Fruit fly (Drosophila melanogaster): ENCODE results near the gene CstF50.

The CstF50 gene

DNA sequence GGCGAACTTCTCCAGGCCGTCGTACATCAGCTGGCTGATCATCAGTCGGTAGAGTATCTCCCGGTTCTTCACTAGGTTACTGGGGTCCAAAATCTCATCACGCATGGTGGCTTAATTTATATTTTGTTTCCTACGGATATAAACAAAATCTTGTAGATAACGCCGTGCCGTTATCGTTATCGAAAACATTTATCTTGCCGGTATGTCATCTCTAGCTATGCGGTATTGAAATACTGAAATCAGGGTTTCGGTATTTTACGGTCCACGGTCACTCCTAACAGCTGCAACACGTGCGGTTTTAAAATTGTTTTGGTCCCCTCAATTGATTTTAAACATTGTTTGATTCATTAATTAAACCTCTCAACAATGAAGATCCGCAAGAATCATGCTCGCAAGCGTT, at the start of gene CstF50, which contains the start of gene CG11563:
Gene CstF50, minus strand, starts transcription at position 188 of the 400 bp plus-strand sequence.
Gene CG11563, plus strand, starts transcription at position 260 of the 400 bp plus-strand sequence.
- TF ChIP-seq CTCF (optimal IDR thresholded peaks at IDR 0.05) (no peak), CG8478 (optimal IDR thresholded peaks at IDR 0.05) (no peak)

DNA sequence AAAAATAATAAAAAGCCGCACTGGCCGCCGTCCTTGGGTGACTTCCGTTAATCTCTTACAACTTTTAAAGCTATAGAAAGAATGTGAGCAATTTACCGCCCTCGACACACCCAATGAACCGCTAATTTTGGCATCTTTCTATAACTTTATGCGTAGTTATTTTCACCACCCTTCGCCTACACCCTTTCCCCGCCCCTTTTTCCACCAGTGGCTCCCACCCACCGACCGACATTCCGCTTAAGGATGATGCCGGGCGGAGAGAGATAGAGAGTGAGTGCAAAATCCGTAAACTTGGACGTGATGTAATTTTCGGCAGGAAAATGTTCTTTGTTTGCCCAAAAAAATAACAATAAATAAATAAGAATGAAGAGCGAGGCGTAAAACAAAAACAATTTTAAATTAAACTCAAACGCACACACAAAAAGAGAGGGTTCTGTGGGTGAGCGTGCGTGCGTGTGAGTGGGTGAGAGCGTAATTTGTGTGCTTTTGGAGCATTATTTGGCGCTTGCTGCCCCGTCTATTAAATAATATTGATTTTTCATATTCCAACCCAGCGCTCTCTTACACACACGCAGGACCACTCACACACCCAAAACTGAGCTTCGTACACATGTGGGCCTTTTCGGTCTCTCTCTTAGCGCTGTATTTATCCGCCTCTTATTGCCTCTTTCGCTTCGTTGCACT, 40.9 kb upstream of the CstF50 start:
- TF ChIP-seq CG8478 (optimal IDR thresholded peaks at IDR 0.05), result no peak
- TF ChIP-seq CTCF (optimal IDR thresholded peaks at IDR 0.05), result no peak

DNA sequence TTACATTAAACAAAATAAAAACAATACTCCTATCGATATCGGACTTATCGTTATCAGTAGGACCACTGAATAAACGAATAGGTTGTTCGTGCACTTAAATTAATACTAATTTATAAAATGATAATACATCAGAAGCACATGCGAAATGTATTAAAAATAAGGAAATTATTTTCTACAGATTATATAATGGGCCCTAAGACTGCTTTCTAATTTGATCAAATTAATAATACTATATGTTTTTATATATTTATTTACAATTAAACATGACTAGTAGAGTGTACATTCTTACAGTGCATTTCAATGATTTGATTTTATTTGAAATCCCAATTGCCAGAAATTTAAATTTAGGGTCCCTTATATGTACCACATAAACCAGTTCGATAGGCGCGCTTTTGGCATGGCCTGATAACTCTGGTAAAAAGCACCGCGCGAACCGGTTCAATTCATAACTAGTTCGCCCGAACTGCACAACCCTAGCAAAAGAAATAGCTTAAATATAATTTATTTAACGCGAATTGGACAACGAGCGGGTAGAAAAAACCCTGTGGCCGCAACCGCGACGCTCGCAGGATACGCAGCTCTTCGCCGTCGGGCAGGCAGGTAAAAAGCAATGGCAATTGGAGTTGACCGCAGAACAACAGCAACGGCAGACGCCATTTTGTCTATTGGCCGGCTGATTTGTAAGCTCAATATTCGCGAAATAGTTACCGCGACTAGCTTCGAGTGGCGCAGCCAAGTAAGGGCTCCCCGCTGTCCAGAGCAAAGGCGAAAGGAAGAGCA, 40.0 kb upstream of the CstF50 start, which contains the start of the genes CG2126 and faf:
Gene CG2126, minus strand, starts transcription at position 70 of the 780 bp plus-strand sequence.
Gene faf, plus strand, starts transcription at position 438 of the 780 bp plus-strand sequence.
- TF ChIP-seq CTCF (optimal IDR thresholded peaks at IDR 0.05) (no peak), CG8478 (optimal IDR thresholded peaks at IDR 0.05) (no peak)

DNA sequence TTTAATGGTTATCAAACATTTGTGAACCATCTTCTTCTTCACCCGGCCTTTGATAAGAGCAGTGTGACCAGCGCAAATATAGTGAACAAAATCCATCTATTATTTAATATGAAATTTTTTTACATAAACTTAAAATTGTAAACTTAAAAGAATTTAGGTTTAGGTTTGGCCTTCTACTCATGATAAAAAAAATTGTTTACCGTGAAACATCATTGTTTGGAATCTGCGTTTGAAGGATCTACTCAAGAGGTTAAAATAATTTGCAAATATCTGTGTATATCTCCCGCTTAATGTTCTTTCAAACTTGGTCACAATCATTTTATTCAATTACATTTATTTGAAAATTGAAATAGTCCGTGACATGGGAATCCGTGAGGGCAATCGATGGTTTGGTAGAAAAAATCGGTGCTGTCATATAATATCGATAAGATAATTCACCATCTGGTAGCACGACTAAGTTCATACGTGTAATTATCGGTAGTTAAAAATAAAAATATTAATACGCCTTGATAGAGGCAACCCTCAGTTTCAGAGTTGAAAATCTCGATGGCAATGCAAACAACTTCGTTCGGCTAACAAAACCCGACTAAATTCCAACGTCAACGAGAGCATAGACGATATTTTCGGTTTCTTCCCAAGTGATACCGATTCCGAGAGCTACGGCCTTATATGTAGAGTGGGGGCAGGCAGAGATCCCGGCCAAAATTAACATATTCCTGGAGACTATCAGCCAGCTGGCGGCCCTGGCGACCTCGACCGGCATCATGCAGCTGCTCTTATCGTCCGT, 35.2 kb upstream of the CstF50 start, which contains the start of the genes betaGlu and sip3:
Gene betaGlu, minus strand, starts transcription at position 59 of the 787 bp plus-strand sequence.
Gene sip3, plus strand, starts transcription at position 430 of the 787 bp plus-strand sequence.
- TF ChIP-seq CTCF (optimal IDR thresholded peaks at IDR 0.05) (no peak), CG8478 (optimal IDR thresholded peaks at IDR 0.05) (no peak)

DNA sequence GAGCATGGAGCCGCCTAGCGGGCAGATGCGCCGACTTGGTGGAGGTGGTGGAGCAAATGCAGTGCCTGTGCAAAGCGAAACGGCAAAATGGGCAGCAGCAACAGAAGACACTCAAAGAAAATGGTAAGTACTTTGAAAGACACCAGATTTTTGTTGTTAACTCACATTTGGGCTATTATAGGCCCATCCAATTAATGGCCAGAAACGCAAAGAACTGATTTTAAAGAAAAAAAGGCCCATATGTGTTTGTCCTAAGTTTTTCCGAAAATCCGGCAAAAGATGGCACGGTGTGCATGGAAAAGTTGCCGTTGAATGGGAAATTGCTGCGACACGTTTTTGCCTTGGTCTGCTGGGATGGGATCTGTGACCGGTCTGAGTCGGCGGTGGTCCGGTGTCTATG, 31.4 kb upstream of the CstF50 start:
- TF ChIP-seq CTCF (optimal IDR thresholded peaks at IDR 0.05) (no peak), CG8478 (optimal IDR thresholded peaks at IDR 0.05) (no peak)

DNA sequence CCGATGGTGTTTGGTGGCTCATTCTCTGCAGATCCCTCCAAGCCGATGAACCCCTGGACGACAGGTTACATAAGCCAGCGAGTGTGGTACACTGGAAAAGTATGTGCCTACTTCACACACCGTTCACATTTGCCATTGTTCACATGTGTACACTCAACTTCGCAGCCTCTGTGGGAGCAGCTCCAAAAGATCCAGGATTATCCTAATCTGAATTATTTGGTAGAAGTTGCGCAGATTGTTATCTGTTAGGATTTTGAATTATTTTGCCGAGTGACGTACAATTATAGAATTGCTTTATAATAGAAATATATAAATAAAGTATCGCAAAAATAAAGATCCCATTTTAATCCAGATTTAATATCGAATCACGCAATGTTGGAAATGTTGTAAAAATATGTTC, 30.8 kb upstream of the CstF50 start:
- TF ChIP-seq CTCF (optimal IDR thresholded peaks at IDR 0.05) (no peak), CG8478 (optimal IDR thresholded peaks at IDR 0.05) (no peak)

DNA sequence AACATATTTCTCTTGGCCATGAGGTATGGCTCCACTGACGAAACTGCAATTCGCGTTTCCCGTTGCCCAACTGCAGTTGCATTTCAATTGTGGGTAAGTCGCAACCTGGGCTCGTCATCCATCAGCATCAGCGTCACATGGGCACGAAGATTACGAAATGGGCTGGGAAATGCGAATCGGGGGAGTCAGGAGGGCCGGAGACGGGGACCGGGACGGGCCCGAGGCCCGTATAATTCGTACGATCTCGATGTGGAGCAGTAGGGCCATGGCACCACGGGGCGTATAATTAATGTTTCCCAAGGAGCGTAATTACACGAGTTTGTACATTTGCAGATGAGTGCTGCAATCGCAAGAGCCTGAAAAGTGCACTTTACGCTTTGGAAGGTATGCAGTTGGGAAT, 28.4 kb upstream of the CstF50 start:
- TF ChIP-seq CG8478 (optimal IDR thresholded peaks at IDR 0.05) (no peak), CTCF (optimal IDR thresholded peaks at IDR 0.05) (no peak)

DNA sequence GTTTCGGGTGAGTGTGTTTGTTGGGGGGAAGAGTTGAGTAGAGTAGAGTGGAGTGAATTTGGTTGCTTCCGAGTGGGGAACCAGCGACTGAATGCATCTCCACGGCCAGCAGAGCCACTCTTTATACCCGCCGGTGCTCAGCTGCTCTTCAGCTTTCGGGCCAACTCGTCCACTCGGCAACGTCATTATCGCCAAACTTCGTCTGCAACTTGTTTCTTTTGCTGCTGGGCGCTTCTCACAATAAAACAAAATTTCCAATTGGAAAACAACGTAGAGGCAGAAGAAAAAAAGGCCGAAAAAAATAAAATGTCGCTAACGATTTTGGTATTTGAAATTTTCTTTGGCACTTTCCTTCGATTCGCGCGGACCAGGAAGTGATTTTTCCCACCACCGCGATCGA, 27.9 kb upstream of the CstF50 start, which contains the start of gene CG2150:
Gene CG2150, minus strand, starts transcription at position 101 of the 400 bp plus-strand sequence.
- TF ChIP-seq CTCF (optimal IDR thresholded peaks at IDR 0.05) (no peak), CG8478 (optimal IDR thresholded peaks at IDR 0.05) (no peak)

DNA sequence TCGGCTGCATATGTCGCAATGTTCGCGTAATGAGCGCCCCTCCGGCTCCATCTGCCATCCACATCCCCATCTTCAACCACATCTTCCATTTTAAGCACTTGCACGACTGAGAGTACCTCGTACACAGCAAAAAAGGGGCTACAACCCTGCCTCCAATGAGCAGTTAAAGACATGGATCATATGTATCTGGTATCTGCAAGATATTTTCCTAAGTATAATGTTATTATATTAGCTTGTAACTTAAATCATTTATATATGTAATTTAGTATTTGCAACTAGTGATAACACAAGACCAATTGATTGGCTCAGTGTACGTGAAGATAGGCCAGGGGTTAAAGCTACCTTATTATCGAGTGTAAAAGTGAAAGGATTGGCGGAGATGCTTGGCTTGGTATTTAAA, 25.9 kb upstream of the CstF50 start:
- TF ChIP-seq CTCF (optimal IDR thresholded peaks at IDR 0.05) (no peak), CG8478 (optimal IDR thresholded peaks at IDR 0.05) (no peak)

DNA sequence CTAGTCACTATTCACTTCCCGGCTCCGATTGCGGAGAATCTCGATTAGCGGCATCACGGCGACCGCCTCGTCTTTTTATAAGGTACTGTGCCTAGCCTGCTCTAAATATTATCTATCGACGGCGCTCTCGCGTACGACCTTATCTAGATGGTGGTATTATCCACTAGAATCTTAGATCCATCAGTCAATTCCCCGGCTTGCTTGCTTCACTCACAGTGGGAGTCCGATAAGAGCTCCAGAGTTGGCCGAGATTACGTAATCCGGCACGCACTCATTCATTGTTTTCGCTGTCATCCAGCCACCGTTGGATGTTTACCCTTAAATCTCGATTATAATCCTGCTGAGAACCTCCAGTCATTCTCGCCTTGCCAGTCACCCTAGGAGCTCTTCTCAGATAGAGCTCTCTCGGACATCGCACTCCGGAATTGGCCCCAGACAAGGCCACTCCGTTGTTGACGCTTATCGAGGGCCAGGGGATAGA, 24.8 kb upstream of the CstF50 start, which contains the start of gene Smvt:
Gene Smvt, minus strand, starts transcription at position 51 of the 481 bp plus-strand sequence.
- TF ChIP-seq CG8478 (optimal IDR thresholded peaks at IDR 0.05), result no peak
- no peak for TF ChIP-seq CTCF (optimal IDR thresholded peaks at IDR 0.05)

DNA sequence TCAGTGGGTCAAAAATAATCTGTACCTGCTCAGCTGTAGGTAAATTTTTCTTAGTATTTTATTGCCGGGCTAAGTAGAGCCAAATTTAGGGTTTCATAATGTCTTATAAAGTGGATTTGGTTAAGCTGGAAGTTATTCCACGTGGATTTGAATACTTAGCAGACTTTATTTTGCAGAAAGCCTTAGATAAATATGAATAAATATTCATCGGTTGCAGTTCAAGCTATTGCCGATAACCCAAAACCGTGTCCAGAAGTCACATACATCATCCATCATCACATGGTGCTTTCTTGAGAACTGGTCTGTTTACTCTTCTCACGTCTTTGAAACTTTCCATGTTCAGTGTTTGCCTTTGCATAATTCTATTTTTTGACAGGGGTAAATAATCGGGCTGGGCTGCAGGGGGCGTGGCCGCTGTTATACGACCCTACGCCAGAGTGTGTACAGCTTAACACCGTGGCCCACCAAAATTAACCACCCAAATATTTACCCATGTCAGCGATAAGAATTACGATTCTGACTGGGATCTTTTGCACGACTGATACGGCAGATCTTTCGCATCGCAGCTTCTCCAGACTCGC, 21.9 kb upstream of the CstF50 start, which contains the start of gene CG2187:
Gene CG2187, minus strand, starts transcription at position 51 of the 581 bp plus-strand sequence.
- TF ChIP-seq CTCF (optimal IDR thresholded peaks at IDR 0.05) (no peak), CG8478 (optimal IDR thresholded peaks at IDR 0.05) (no peak)

DNA sequence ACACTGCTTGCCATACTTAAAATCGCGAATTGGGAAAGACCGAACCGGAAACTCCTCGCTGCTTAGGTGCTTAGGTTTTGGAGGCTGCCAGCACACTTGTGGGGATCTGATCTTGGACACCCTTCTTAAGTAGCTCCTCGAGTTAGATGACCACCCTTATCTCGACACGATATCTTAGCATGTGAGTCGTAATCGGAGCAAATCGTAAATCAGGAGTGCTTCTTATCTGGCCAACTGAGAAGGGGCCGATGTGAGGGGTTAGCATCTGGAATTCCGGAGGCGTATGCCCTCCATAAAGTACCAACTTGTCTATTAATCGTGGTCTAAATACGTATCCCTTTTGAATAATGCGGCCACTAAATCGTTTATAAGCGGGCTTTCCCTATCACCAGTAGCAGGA, 17.8 kb upstream of the CstF50 start, which contains the start of gene salt:
Gene salt, minus strand, starts transcription at position 101 of the 400 bp plus-strand sequence.
- no peak for TF ChIP-seq CG8478 (optimal IDR thresholded peaks at IDR 0.05)
- no peak for TF ChIP-seq CTCF (optimal IDR thresholded peaks at IDR 0.05)

DNA sequence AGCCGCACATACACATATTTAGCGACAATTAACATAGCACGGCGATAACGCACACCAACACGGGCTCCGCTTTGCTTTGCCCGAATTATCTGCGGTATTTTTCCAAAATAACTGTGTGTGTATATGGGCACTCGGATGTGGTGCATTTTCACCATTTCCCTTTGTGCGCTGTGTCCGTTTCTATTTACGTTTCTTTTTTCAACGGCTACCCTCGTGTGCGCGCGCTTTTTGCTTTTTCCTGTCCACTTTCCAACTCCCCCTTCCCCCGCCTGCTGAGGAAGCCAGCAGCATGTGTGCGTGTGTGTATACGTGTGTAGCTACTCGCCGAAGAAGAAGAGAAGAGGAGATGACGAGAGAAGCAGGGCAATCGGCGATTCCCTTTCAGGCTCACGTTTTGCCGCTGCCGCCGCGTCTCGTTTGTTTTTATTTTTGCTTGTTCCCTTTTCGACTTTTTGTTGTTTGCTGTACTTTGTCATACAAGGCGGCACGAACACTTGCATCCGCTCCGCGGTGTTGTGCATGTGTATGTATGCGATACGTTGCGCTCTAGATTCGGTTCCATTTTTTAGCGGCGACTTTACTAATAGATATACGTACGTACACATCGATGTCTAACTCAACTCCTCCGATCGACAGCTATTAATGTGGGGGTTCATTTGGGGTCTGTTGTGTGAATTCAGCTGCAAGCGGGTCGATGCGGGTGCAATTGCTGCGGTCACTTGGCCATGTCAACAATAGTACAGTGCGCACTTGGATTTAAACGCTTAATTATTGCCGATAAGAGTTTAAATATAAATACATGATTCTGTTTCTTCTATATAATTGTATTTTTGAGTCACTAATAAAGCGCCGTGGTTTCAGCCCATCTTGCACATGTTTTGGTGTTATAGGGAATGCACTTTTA, 11.6 kb upstream of the CstF50 start:
- TF ChIP-seq CG8478 (optimal IDR thresholded peaks at IDR 0.05) (no peak), CTCF (optimal IDR thresholded peaks at IDR 0.05) (no peak)

All from S2 (cell line).